Fruit fly (Drosophila melanogaster): ENCODE data around the gene dsx.

- TF ChIP-seq Sox14 (GFP tag; optimal IDR thresholded peaks at IDR 0.05): peak; percentile 46
- no peak for TF ChIP-seq Ets96B (tag; optimal IDR thresholded peaks at IDR 0.05)
- no peak for TF ChIP-seq Blimp-1 (GFP tag; optimal IDR thresholded peaks at IDR 0.05)
- no peak for TF ChIP-seq fkh (GFP tag; optimal IDR thresholded peaks at IDR 0.05)
- no peak for TF ChIP-seq eg (GFP tag; IDR thresholded peaks at IDR 0.05)
- TF ChIP-seq CG8632 (GFP tag; optimal IDR thresholded peaks at IDR 0.05): no peak
- TF ChIP-seq CG31627 (GFP tag; optimal IDR thresholded peaks at IDR 0.05): no peak
- TF ChIP-seq ss (GFP tag; optimal IDR thresholded peaks at IDR 0.05): no peak
- TF ChIP-seq fd59A (GFP tag; optimal IDR thresholded peaks at IDR 0.05): no peak
- no peak for TF ChIP-seq cyc (GFP tag; optimal IDR thresholded peaks at IDR 0.05)
Measured at dm6 chr3R:8009080-8009620, 41.9 kb upstream of the dsx start, which contains the start of the genes CG11052 and CG3223.
